Worm (Caenorhabditis elegans): ENCODE results near the gene thoc-2.

DNA sequence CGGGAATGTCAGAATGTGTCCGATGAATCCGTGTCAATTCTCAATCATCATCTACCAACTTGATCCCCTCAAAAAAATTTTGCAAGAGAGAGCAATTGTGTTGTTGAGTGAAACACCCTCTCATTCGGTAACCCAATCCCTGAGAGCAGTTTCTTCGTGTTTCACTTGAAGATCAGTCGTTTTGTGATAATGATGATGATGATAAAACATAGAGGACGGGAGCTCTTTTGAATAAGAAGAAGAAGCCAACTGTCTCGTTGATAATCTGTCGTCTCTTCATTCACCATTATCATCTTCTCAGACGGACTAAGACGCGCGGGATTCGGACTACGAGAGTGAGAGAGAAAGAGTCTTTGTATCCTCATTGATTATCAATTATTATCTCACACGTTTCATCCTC, 37.3 kb downstream of the thoc-2 start:
- TF ChIP-seq elt-1 (tag; optimal IDR thresholded peaks at IDR 0.05) (no peak), ztf-11 (tag; optimal IDR thresholded peaks at IDR 0.05) (no peak), egl-27 (tag; optimal IDR thresholded peaks at IDR 0.05) (no peak), lin-39 (tag; optimal IDR thresholded peaks at IDR 0.05) (peak; percentile 13), nhr-6 (tag; optimal IDR thresholded peaks at IDR 0.05) (no peak), fos-1 (tag; optimal IDR thresholded peaks at IDR 0.05) (no peak), nhr-237 (tag; optimal IDR thresholded peaks at IDR 0.05) (no peak)
